Worm (Caenorhabditis elegans) whole organism, early embryonic: ENCODE measurements around the gene cyn-17.

Experiments
- ama-1 ChIP-seq: fragments of 150-350 bp; optimal IDR thresholded peaks from 2 replicates; lab custom pipeline; 2014
- ets-7 ChIP-seq: sonication (generic microtip); optimal IDR thresholded peaks from 2 replicates; lab custom pipeline; 2016; ENCODE audit warnings: missing genotype, missing genetic modification characterization, missing compliant biosample characterization
- pes-1 ChIP-seq: fragments of 200-800 bp; sonication (Bioruptor generic); IDR thresholded peaks from 2 replicates; pipeline ENCODE4 v1.3.6; 2022; ENCODE audit warnings: missing genetic modification reagents, missing genetic modification characterization, missing compliant biosample characterization
- sea-1 ChIP-seq: fragments of 200-800 bp; sonication (Bioruptor generic); conservative IDR thresholded peaks from 2 replicates; pipeline ENCODE4 v1.3.6; 2022; ENCODE audit warnings: missing genetic modification characterization, missing compliant biosample characterization
- tbx-11 ChIP-seq: fragments of 200-800 bp; sonication (Bioruptor generic); IDR thresholded peaks from 2 replicates; pipeline ENCODE4 v1.3.6; 2022; ENCODE audit warnings: missing genetic modification characterization, missing compliant biosample characterization
- tbx-37 ChIP-seq: fragments of 200-800 bp; sonication (Bioruptor generic); conservative IDR thresholded peaks from 2 replicates; pipeline ENCODE4 v1.3.6; 2022; ENCODE audit warnings: missing genetic modification reagents, missing genetic modification characterization, missing compliant biosample characterization

DNA sequence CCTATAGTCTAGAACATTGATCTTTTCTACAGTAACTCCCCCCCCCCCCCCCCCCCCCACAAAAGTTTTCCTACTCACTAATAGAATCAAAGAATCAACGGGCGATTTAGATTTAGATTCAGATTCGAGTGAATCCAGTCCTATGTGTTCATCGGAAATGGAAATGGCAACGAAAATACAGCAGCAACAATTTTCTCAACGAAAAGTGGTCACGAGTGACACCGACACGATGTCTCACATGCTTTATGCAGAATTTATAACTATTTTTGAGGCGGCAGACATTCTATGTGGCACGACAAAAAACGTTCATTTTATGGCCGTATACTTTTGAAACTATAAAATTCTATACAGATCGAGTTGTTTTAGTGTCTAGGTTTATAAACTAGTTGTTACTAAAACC lies 45.7 kb downstream of the cyn-17 start:
- TF ChIP-seq ama-1 (no peak), ets-7 (tag; lab: Kevin White, UChicago) (no peak), sea-1 (GFP tag; lab: Robert Waterston, UW) (no peak), pes-1 (GFP tag; lab: Robert Waterston, UW) (no peak), tbx-37 (GFP tag; lab: Robert Waterston, UW) (no peak), tbx-11 (no peak)
